Worm (Caenorhabditis elegans): Measurements from ENCODE around the gene F37C4.8.

DNA sequence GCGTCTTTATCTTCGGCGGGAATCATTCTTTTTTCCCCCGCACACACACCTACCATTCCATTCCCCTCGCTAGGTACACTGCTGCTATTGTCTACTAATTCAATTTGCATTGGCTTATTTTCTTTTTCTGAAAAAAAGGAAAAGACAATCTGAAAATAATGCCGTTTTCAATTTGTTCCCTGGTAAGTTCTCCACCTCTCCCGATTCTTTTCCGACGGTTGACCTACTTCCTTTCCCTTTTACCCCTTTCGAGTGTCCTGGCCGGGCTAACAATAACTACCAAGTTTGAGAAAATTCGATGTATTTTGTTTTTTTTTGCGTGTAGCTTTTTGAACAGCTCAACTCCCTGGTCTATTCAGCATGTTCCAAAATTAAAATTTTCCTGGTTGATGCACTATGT, 13.8 kb downstream of the F37C4.8 start, which contains the start of gene F37C4.4:
- TF ChIP-seq ham-2 (GFP tag; optimal IDR thresholded peaks at IDR 0.05) = peak; percentile 36
- TF ChIP-seq nhr-2 (tag; optimal IDR thresholded peaks at IDR 0.05) = no peak
- no peak for TF ChIP-seq snpc-4 (tag; optimal IDR thresholded peaks at IDR 0.05)
- peak; percentile 40 for TF ChIP-seq elt-1 (tag; optimal IDR thresholded peaks at IDR 0.05; ENCODE audit: borderline replicate concordance, insufficient read depth)
- TF ChIP-seq lsy-2 (tag; optimal IDR thresholded peaks at IDR 0.05) = no peak
- TF ChIP-seq nhr-12 (tag; optimal IDR thresholded peaks at IDR 0.05) = no peak
- TF ChIP-seq ces-1 (GFP tag; optimal IDR thresholded peaks at IDR 0.05) = no peak
- no peak for TF ChIP-seq nhr-237 (tag; optimal IDR thresholded peaks at IDR 0.05)
- no peak for TF ChIP-seq ztf-11 (tag; optimal IDR thresholded peaks at IDR 0.05)
- TF ChIP-seq unc-120 (tag; optimal IDR thresholded peaks at IDR 0.05; ENCODE audit: poor library complexity, severe bottlenecking) = no peak
- no peak for TF ChIP-seq nhr-28 (tag; optimal IDR thresholded peaks at IDR 0.05)
- TF ChIP-seq blmp-1 (tag; optimal IDR thresholded peaks at IDR 0.05) = no peak
